Worm (Caenorhabditis elegans) whole organism, L2 larva: ENCODE results near the gene nhr-198.

Experiments
- sma-3 ChIP-seq: sonication (generic microtip); optimal IDR thresholded peaks from 2 replicates; lab custom pipeline; 2016; ENCODE audit warnings: missing genetic modification reagents, missing genetic modification characterization, missing compliant biosample characterization
- unc-39 ChIP-seq: fragments of 150-350 bp; optimal IDR thresholded peaks from 2 replicates; lab custom pipeline; 2014; ENCODE audit warnings: missing biosample characterization, missing genetic modification characterization
- ztf-11 ChIP-seq: sonication (generic microtip); optimal IDR thresholded peaks from 2 replicates; lab custom pipeline; 2017; ENCODE audit warnings: missing biosample characterization, missing genetic modification characterization

DNA sequence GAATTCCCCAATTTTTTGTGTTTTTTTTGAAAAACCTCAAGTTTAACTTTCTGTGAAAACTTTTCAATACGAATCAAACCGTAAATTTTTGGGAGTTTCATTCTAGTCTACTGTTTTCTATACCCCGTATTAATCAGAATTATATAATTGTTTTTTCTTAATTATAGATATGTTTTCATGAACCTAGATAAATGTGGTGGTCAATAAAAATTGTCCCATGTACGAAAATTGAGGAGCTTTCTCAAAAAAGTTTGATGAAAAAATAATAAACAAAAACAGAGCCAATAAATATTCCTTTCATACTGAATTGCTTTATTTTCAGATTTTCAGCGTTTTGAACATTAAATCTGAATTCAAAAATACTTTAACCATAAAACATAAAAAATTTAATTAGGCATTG lies 16.6 kb downstream of the nhr-198 start, which contains the start of gene Y6E2A.1:
- TF ChIP-seq sma-3 (GFP tag; lab: Kevin White, UChicago) (no peak), ztf-11 (tag; lab: Kevin White, UChicago) (no peak), unc-39 (no peak)
